Worm (Caenorhabditis elegans) whole organism, L2 larva: ENCODE results near the gene dct-7.

ENCODE experiments used
- C34F6.9 ChIP-seq: fragments of 150-350 bp; optimal IDR thresholded peaks from 2 replicates; lab custom pipeline; 2014; ENCODE audit warnings: missing biosample characterization, missing genetic modification characterization
- F13H6.1 ChIP-seq: sonication (generic microtip); optimal IDR thresholded peaks from 2 replicates; lab custom pipeline; 2016; ENCODE audit warnings: missing genetic modification characterization, missing compliant biosample characterization
- Y55F3AM.14 ChIP-seq: fragments of 200-800 bp; sonication (Bioruptor generic); optimal IDR thresholded peaks from 2 replicates; lab custom pipeline; 2018; ENCODE audit warnings: mild to moderate bottlenecking, missing genetic modification characterization, missing compliant biosample characterization
- ZK546.5 ChIP-seq: sonication (generic microtip); optimal IDR thresholded peaks from 2 replicates; lab custom pipeline; 2017; ENCODE audit warnings: missing biosample characterization, missing genetic modification characterization
- alr-1 ChIP-seq: fragments of 150-350 bp; optimal IDR thresholded peaks from 2 replicates; lab custom pipeline; 2014; ENCODE audit warnings: missing biosample characterization, missing genetic modification characterization
- aly-2 ChIP-seq: fragments of 150-350 bp; optimal IDR thresholded peaks from 2 replicates; lab custom pipeline; 2014; ENCODE audit warnings: missing biosample characterization, missing genetic modification characterization
- ama-1 ChIP-seq: fragments of 150-350 bp; optimal IDR thresholded peaks from 2 replicates; lab custom pipeline; 2018; ENCODE audit warnings: inconsistent platforms
- ceh-16 ChIP-seq: fragments of 150-350 bp; optimal IDR thresholded peaks from 2 replicates; lab custom pipeline; 2014; ENCODE audit warnings: missing biosample characterization, missing genetic modification characterization
- dmd-4 ChIP-seq: sonication (generic microtip); optimal IDR thresholded peaks from 2 replicates; lab custom pipeline; 2017; ENCODE audit warnings: missing biosample characterization, missing genetic modification characterization
- egl-27 ChIP-seq: sonication (generic microtip); optimal IDR thresholded peaks from 3 replicates; lab custom pipeline; 2017; ENCODE audit warnings: missing biosample characterization, missing genetic modification reagents, missing genetic modification characterization
- elt-1 ChIP-seq: fragments of 150-350 bp; optimal IDR thresholded peaks from 2 replicates; lab custom pipeline; 2014; ENCODE audit warnings: missing biosample characterization, missing genetic modification characterization
- elt-3 ChIP-seq: sonication (generic microtip); optimal IDR thresholded peaks from 2 replicates; lab custom pipeline; 2017; ENCODE audit warnings: missing biosample characterization, missing genetic modification characterization
- fos-1 ChIP-seq: fragments of 150-350 bp; optimal IDR thresholded peaks from 2 replicates; lab custom pipeline; 2014; ENCODE audit warnings: missing biosample characterization, missing genetic modification characterization
- gmeb-1 ChIP-seq: fragments of 150-350 bp; optimal IDR thresholded peaks from 2 replicates; lab custom pipeline; 2014; ENCODE audit warnings: missing biosample characterization, missing genetic modification characterization
- lin-11 ChIP-seq: fragments of 150-350 bp; sonication (generic microtip); optimal IDR thresholded peaks from 2 replicates; lab custom pipeline; 2014; ENCODE audit warnings: missing biosample characterization, missing genetic modification characterization, inconsistent platforms, mixed read lengths
- lin-39 ChIP-seq: fragments of 150-350 bp; optimal IDR thresholded peaks from 2 replicates; lab custom pipeline; 2014; ENCODE audit warnings: missing biosample characterization, missing genetic modification reagents, missing genetic modification characterization
- lsy-2 ChIP-seq, 2 experiments: fragments of 150-350 bp in 1 of 2; sonication (generic microtip) in 1 of 2; optimal IDR thresholded peaks; 2 replicates each; lab custom pipeline; 2014 to 2017; ENCODE audit warnings: missing biosample characterization in 2 of 2, missing genetic modification characterization in 2 of 2
- mab-5 ChIP-seq: fragments of 150-350 bp; optimal IDR thresholded peaks from 2 replicates; lab custom pipeline; 2014; ENCODE audit warnings: missing biosample characterization, missing genetic modification characterization
- mbf-1 ChIP-seq: sonication (generic microtip); optimal IDR thresholded peaks from 2 replicates; lab custom pipeline; 2017; ENCODE audit warnings: missing biosample characterization, missing genetic modification characterization
- nhr-10 ChIP-seq: sonication (generic microtip); optimal IDR thresholded peaks from 2 replicates; lab custom pipeline; 2017; ENCODE audit warnings: missing biosample characterization, missing genetic modification characterization
- nhr-11 ChIP-seq: fragments of 150-350 bp; optimal IDR thresholded peaks from 2 replicates; lab custom pipeline; 2014; ENCODE audit warnings: missing biosample characterization, missing genetic modification characterization
- nhr-129 ChIP-seq: fragments of 150-350 bp; optimal IDR thresholded peaks from 2 replicates; lab custom pipeline; 2014; ENCODE audit warnings: missing biosample characterization, missing genetic modification characterization
- nhr-21 ChIP-seq: fragments of 150-350 bp; optimal IDR thresholded peaks from 2 replicates; lab custom pipeline; 2014; ENCODE audit warnings: missing biosample characterization, missing genetic modification characterization
- nhr-23 ChIP-seq: fragments of 150-350 bp; optimal IDR thresholded peaks from 2 replicates; lab custom pipeline; 2014; ENCODE audit warnings: missing biosample characterization, missing genetic modification reagents, missing genetic modification characterization
- nhr-25 ChIP-seq: fragments of 150-350 bp; sonication (generic microtip); optimal IDR thresholded peaks from 3 replicates; lab custom pipeline; 2014; ENCODE audit warnings: missing biosample characterization, missing genetic modification characterization
- nhr-6 ChIP-seq: fragments of 150-350 bp; optimal IDR thresholded peaks from 2 replicates; lab custom pipeline; 2014; ENCODE audit warnings: missing biosample characterization, missing genetic modification characterization
- nhr-77 ChIP-seq: fragments of 150-350 bp; optimal IDR thresholded peaks from 2 replicates; lab custom pipeline; 2014; ENCODE audit warnings: missing biosample characterization, missing genetic modification characterization
- skn-1 ChIP-seq: sonication (generic microtip); optimal IDR thresholded peaks from 2 replicates; lab custom pipeline; 2017; ENCODE audit warnings: missing biosample characterization, missing genetic modification characterization
- sma-3 ChIP-seq: sonication (generic microtip); optimal IDR thresholded peaks from 2 replicates; lab custom pipeline; 2016; ENCODE audit warnings: missing genetic modification reagents, missing genetic modification characterization, missing compliant biosample characterization
- sma-9 ChIP-seq, 2 experiments: fragments of 150-350 bp in 1 of 2; sonication (generic microtip) in 1 of 2; optimal IDR thresholded peaks; 2 replicates each; lab custom pipeline; 2014 to 2016; ENCODE audit warnings: missing genetic modification characterization in 2 of 2, mild to moderate bottlenecking in 1 of 2, missing biosample characterization in 1 of 2, missing compliant biosample characterization in 1 of 2, missing genetic modification reagents in 1 of 2, moderate library complexity in 1 of 2
- snpc-4 ChIP-seq: fragments of 150-350 bp; optimal IDR thresholded peaks from 2 replicates; lab custom pipeline; 2014; ENCODE audit warnings: missing biosample characterization, missing genetic modification characterization
- unc-55 ChIP-seq: fragments of 150-350 bp; sonication (generic microtip); optimal IDR thresholded peaks from 3 replicates; lab custom pipeline; 2014; ENCODE audit warnings: missing biosample characterization, missing genetic modification reagents, missing genetic modification characterization
- zag-1 ChIP-seq: fragments of 150-350 bp; optimal IDR thresholded peaks from 2 replicates; lab custom pipeline; 2014; ENCODE audit warnings: missing biosample characterization, missing genetic modification characterization
- ztf-1 ChIP-seq: fragments of 200-800 bp; sonication (Bioruptor generic); conservative IDR thresholded peaks from 2 replicates; pipeline ENCODE4 v1.3.6; 2022; ENCODE audit warnings: missing genetic modification characterization, missing compliant biosample characterization
- ztf-11 ChIP-seq: sonication (generic microtip); optimal IDR thresholded peaks from 2 replicates; lab custom pipeline; 2017; ENCODE audit warnings: missing biosample characterization, missing genetic modification characterization
- ztf-4 ChIP-seq: fragments of 150-350 bp; optimal IDR thresholded peaks from 2 replicates; lab custom pipeline; 2014; ENCODE audit warnings: missing biosample characterization, missing genetic modification characterization

dct-7 gene

ce11 chrIV:4298983-4299382, 8.6 kb upstream of the dct-7 start, which contains the start of gene F15E6.9:
F15E6.9 (minus strand) TSS chrIV:4299083.
- TF ChIP-seq unc-55 (GFP tag; lab: Kevin White, UChicago) (no peak), F13H6.1 (tag; lab: Kevin White, UChicago) (no peak), skn-1 (no peak), mbf-1 (tag; lab: Kevin White, UChicago) (no peak), elt-1 (tag; lab: Kevin White, UChicago) (no peak), Y55F3AM.14 (no peak), alr-1 (tag; lab: Kevin White, UChicago) (no peak), nhr-77 (tag; lab: Kevin White, UChicago) (no peak)

DNA sequence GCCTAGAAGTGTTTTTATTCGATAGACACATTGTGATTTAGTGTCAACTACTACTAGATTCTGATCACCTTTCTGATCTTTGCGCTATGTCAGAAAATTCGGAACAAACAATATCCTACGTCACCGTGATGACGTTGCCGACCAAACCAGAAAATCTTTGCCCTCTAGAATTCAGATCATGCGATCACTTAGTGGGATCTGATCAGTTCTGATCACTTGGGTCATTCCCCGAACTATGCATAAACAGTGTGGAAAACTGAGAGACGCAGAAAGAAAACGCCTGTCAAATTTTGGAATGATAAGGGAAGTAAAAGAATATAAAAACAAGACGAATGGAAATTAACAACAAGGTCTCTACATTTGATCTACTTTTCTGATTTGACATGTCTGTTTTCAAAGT, 4.2 kb upstream of the dct-7 start, which contains the start of gene F15E6.3:
Gene F15E6.3 (plus strand): TSS at position 344 of the 400 bp plus-strand sequence.
- TF ChIP-seq sma-9 (GFP tag; optimal IDR thresholded peaks at IDR 0.05; lab: Kevin White, UChicago) (peak; percentile 78), sma-9 (tag; optimal IDR thresholded peaks at IDR 0.05; lab: Kevin White, UChicago) (no peak), nhr-25 (peak; percentile 72), sma-3 (GFP tag; lab: Kevin White, UChicago) (peak; percentile 85), gmeb-1 (tag; lab: Kevin White, UChicago) (peak; percentile 23), Y55F3AM.14 (no peak), lsy-2 (tag; optimal IDR thresholded peaks at IDR 0.05; lab: Kevin White, UChicago) (no peak), nhr-21 (tag; lab: Kevin White, UChicago) (peak; percentile 72), nhr-129 (tag; lab: Kevin White, UChicago) (peak; percentile 18)

DNA sequence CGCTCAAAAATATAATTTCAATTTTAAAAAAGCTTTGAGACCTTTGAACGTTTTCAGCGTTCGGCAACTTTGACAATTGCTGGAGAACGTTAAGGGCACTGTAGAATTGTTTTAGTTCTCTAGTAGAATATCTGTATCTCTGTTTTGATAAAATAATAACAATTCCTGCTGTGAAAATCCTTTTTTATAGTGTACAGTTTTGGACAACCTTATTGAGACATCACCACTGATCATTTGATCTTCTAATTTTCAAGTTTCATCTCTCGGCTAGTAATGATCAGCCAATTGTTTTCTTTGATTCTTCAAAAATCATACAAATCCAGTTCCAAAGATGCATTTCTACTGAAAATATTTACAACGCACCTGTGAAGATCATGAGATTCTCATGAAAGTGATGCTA, 2.2 kb upstream of the dct-7 start, which contains the start of gene F15E6.10:
Gene F15E6.10 (plus strand): TSS at position 301 of the 400 bp plus-strand sequence.
- TF ChIP-seq ztf-11 (tag; lab: Kevin White, UChicago) (no peak), dmd-4 (no peak), nhr-10 (no peak), nhr-11 (no peak), ZK546.5 (no peak), ceh-16 (tag; lab: Kevin White, UChicago) (no peak), aly-2 (tag; lab: Kevin White, UChicago) (no peak), gmeb-1 (tag; lab: Kevin White, UChicago) (no peak), ztf-4 (tag; lab: Kevin White, UChicago) (no peak), sma-9 (GFP tag; optimal IDR thresholded peaks at IDR 0.05; lab: Kevin White, UChicago) (no peak), sma-9 (tag; optimal IDR thresholded peaks at IDR 0.05; lab: Kevin White, UChicago) (no peak), ama-1 (lab: Kevin White, UChicago) (no peak), alr-1 (tag; lab: Kevin White, UChicago) (no peak), egl-27 (no peak), nhr-129 (tag; lab: Kevin White, UChicago) (no peak), nhr-23 (tag; lab: Kevin White, UChicago) (no peak)
- TF ChIP-seq, all 48 proteins: peak for 0

DNA sequence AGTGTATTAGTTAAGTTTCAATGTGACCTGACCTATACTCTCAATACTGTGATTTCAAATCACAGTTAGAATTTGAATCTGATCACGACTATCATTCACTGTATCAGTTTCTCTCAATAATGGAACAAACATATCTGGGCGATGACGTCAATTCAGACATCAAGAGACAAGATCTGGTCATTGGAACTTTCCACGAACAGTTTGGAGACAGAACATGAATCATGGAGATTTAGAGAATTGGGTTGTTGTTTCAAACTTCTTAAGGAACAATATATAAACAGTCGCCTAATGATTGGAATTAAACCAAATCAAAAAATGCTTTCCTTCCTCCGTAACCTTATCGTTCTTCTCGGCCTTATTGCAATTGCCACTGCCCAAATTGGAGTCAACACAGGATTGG, 802 bp upstream of the dct-7 start, which contains the start of gene F15E6.4:
Gene F15E6.4 (plus strand): TSS at position 301 of the 400 bp plus-strand sequence.
- no peak for TF ChIP-seq fos-1 (tag; lab: Kevin White, UChicago)
- no peak for TF ChIP-seq ztf-1 (GFP tag; lab: Robert Waterston, UW)
- no peak for TF ChIP-seq mab-5 (tag; lab: Kevin White, UChicago)
- TF ChIP-seq lin-39: no peak
- TF ChIP-seq nhr-77 (tag; lab: Kevin White, UChicago): no peak
- TF ChIP-seq zag-1 (tag; lab: Kevin White, UChicago): no peak
- no peak for TF ChIP-seq ceh-16 (tag; lab: Kevin White, UChicago)

DNA sequence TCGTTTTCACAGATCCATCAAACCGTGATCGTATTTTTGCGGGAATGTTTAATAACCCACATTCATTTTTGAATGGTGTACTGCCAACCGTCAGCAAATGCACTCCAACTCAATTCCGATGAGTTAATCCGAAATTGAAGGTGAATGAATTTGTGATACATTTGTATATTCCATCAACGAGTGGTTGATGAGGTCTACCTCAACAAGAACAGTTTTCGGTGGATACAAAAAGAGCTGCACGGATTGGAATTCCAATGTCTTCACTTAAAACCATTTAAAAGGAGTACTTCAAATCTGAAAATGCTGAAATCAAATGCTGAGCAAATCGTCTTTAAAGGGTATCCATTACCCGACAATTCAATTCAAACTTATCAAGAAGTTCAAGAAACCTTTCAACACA, 1.1 kb downstream of the dct-7 start, which contains the start of gene F15E6.5:
Gene F15E6.5 (plus strand): TSS at position 301 of the 400 bp plus-strand sequence.
- no peak for TF ChIP-seq sma-3 (GFP tag; lab: Kevin White, UChicago)
- TF ChIP-seq lin-11: no peak

ce11 chrIV:4288332-4288731, 2.0 kb downstream of the dct-7 start, which contains the start of gene srv-4:
srv-4 (minus strand) TSS chrIV:4288432.
- TF ChIP-seq fos-1 (tag; lab: Kevin White, UChicago) (no peak), nhr-21 (tag; lab: Kevin White, UChicago) (no peak), nhr-77 (tag; lab: Kevin White, UChicago) (no peak), elt-3 (tag; lab: Kevin White, UChicago) (no peak), nhr-23 (tag; lab: Kevin White, UChicago) (no peak), nhr-6 (tag; lab: Kevin White, UChicago) (no peak), ztf-11 (tag; lab: Kevin White, UChicago) (no peak), snpc-4 (tag; lab: Kevin White, UChicago) (no peak), ZK546.5 (no peak), C34F6.9 (tag; lab: Kevin White, UChicago) (no peak), mab-5 (tag; lab: Kevin White, UChicago) (no peak)
